Worm (Caenorhabditis elegans): ENCODE measurements around the gene col-156.

DNA sequence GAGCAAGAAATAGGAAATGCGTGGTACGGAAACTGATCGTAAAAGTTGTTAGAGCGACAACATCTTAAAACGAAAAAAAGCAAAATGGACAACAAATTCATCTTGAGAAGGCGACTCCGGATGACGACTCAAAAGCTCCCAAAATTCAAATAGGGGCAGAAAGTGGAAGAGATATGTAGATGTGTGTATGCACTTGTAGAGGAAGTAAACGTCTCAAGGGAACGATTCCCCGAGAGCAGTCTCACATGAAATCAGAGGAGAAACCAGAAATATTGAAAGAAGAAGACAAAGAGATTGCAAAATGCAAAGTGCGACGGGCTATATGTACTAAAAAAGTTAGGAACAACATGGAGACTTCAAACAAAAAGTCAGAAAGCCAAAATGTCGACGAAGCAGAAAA lies 6.7 kb downstream of the col-156 start, which contains the start of gene F57B7.2:
- TF ChIP-seq ztf-29 (GFP tag; IDR thresholded peaks at IDR 0.05) (no peak), klf-2 (GFP tag; conservative IDR thresholded peaks at IDR 0.05) (no peak), tab-1 (GFP tag; IDR thresholded peaks at IDR 0.05) (no peak), T22C8.4 (GFP tag; IDR thresholded peaks at IDR 0.05) (no peak), cog-1 (tag; optimal IDR thresholded peaks at IDR 0.05) (no peak), flt-1 (GFP tag; IDR thresholded peaks at IDR 0.05) (no peak), ref-1 (GFP tag; conservative IDR thresholded peaks at IDR 0.05) (no peak), med-1 (GFP tag; optimal IDR thresholded peaks at IDR 0.05; ENCODE audit: insufficient read depth) (no peak), ztf-23 (GFP tag; IDR thresholded peaks at IDR 0.05) (no peak)

All from whole organism, midembryonic.